Fruit fly (Drosophila melanogaster) whole organism, embryonic: ENCODE measurements around the gene spirit.

Experiments used
- Aef1 ChIP-seq: fragments of 200-800 bp; sonication (Bioruptor generic); IDR thresholded peaks from 3 replicates; pipeline ENCODE4 v1.3.6; 2022; ENCODE audit warnings: missing biosample characterization, missing genetic modification characterization
- CG10209 ChIP-seq: fragments of 200-800 bp; sonication (Bioruptor generic); optimal IDR thresholded peaks from 3 replicates; lab custom pipeline; 2017; ENCODE audit warnings: missing biosample characterization, mild to moderate bottlenecking, missing genetic modification characterization, missing genetic modification reagents
- CG10321 ChIP-seq: fragments of 200-800 bp; sonication (Bioruptor generic); IDR thresholded peaks from 2 replicates; pipeline ENCODE4 v1.3.6; 2022; ENCODE audit warnings: missing biosample characterization, missing genetic modification characterization
- CG14441 ChIP-seq: fragments of 200-800 bp; sonication (Bioruptor generic); IDR thresholded peaks from 2 replicates; pipeline ENCODE4 v1.3.6; 2022; ENCODE audit warnings: missing biosample characterization, missing genetic modification characterization
- CG1602 ChIP-seq: fragments of 200-800 bp; sonication (Bioruptor generic); optimal IDR thresholded peaks from 3 replicates; lab custom pipeline; 2016; ENCODE audit warnings: missing biosample characterization, missing genetic modification characterization
- CG17328 ChIP-seq: fragments of 200-800 bp; sonication (Bioruptor generic); IDR thresholded peaks from 2 replicates; pipeline ENCODE4 v1.3.6; 2022; ENCODE audit warnings: missing biosample characterization, missing genetic modification characterization
- CG17359 ChIP-seq: fragments of 200-800 bp; sonication (Bioruptor generic); optimal IDR thresholded peaks from 3 replicates; lab custom pipeline; 2018; ENCODE audit warnings: missing biosample characterization, mild to moderate bottlenecking, missing genetic modification characterization, moderate library complexity
- CG18262 ChIP-seq: fragments of 200-800 bp; optimal IDR thresholded peaks from 3 replicates; lab custom pipeline; 2019; ENCODE audit warnings: missing biosample characterization, mild to moderate bottlenecking, missing genetic modification characterization, moderate library complexity
- CG2712 ChIP-seq: fragments of 200-800 bp; optimal IDR thresholded peaks from 3 replicates; lab custom pipeline; 2019; ENCODE audit warnings: missing biosample characterization, mild to moderate bottlenecking, missing genetic modification characterization, moderate library complexity
- CG2875 ChIP-seq: fragments of 200-800 bp; sonication (Bioruptor generic); optimal IDR thresholded peaks from 2 replicates; lab custom pipeline; 2017; ENCODE audit warnings: missing biosample characterization, mild to moderate bottlenecking, missing genetic modification characterization, missing genetic modification reagents
- CG2889 ChIP-seq: fragments of 200-800 bp; sonication (Bioruptor generic); IDR thresholded peaks from 3 replicates; pipeline ENCODE4 v1.3.6; 2022; ENCODE audit warnings: missing biosample characterization, missing genetic modification characterization
- CG6813 ChIP-seq: fragments of 200-800 bp; sonication (Bioruptor generic); optimal IDR thresholded peaks from 2 replicates; lab custom pipeline; 2017; ENCODE audit warnings: missing biosample characterization, missing genetic modification characterization, mild to moderate bottlenecking, moderate library complexity, missing genetic modification reagents
- CG7357 ChIP-seq: fragments of 200-800 bp; sonication (Bioruptor generic); IDR thresholded peaks from 3 replicates; pipeline ENCODE4 v1.3.6; 2022; ENCODE audit warnings: missing biosample characterization, missing genetic modification characterization
- CG7786 ChIP-seq: fragments of 200-800 bp; sonication (Bioruptor generic); optimal IDR thresholded peaks from 2 replicates; lab custom pipeline; 2016; ENCODE audit warnings: missing biosample characterization, missing genetic modification characterization
- CG7839 ChIP-seq: fragments of 200-800 bp; sonication (Bioruptor generic); optimal IDR thresholded peaks from 3 replicates; lab custom pipeline; 2018; ENCODE audit warnings: missing biosample characterization, mild to moderate bottlenecking, missing genetic modification characterization, moderate library complexity
- CG9797 ChIP-seq: fragments of 200-800 bp; sonication (Bioruptor generic); optimal IDR thresholded peaks from 3 replicates; lab custom pipeline; 2018; ENCODE audit warnings: missing biosample characterization, mild to moderate bottlenecking, missing genetic modification characterization
- Ets65A ChIP-seq: fragments of 200-800 bp; sonication (Bioruptor generic); peaks from one replicate; lab custom pipeline; 2016; ENCODE audit warnings: missing biosample characterization, missing genetic modification characterization
- Hsf ChIP-seq: fragments of 200-800 bp; sonication (Bioruptor generic); optimal IDR thresholded peaks from 3 replicates; lab custom pipeline; 2016; ENCODE audit warnings: missing biosample characterization, missing genetic modification characterization
- Mad ChIP-seq: fragments of 200-800 bp; sonication (Bioruptor generic); optimal IDR thresholded peaks from 2 replicates; lab custom pipeline; 2016; ENCODE audit warnings: missing biosample characterization, missing genetic modification characterization
- Med ChIP-seq: fragments of 200-800 bp; sonication (Bioruptor generic); peaks from one replicate; lab custom pipeline; 2016; ENCODE audit warnings: missing biosample characterization, missing genetic modification characterization, mild to moderate bottlenecking, inconsistent platforms, moderate library complexity
- Nf-YA ChIP-seq: fragments of 200-800 bp; sonication (Bioruptor generic); IDR thresholded peaks from 2 replicates; pipeline ENCODE4 v1.3.6; 2022; ENCODE audit warnings: missing biosample characterization, missing genetic modification characterization
- Oli ChIP-seq: fragments of 200-800 bp; sonication (Bioruptor generic); optimal IDR thresholded peaks from 2 replicates; lab custom pipeline; 2018; ENCODE audit warnings: missing biosample characterization, mild to moderate bottlenecking, missing genetic modification characterization, moderate library complexity
- Optix ChIP-seq: fragments of 200-800 bp; sonication (Bioruptor generic); IDR thresholded peaks from 3 replicates; pipeline ENCODE4 v1.3.6; 2022; ENCODE audit warnings: missing biosample characterization, missing genetic modification characterization
- PHDP ChIP-seq: fragments of 200-800 bp; sonication (Bioruptor generic); optimal IDR thresholded peaks from 3 replicates; lab custom pipeline; 2018; ENCODE audit warnings: missing biosample characterization, mild to moderate bottlenecking, missing genetic modification characterization, moderate library complexity
- Rx ChIP-seq: fragments of 200-800 bp; sonication (Bioruptor generic); IDR thresholded peaks from 2 replicates; pipeline ENCODE4 v1.3.6; 2022; ENCODE audit warnings: missing biosample characterization, missing genetic modification characterization
- Ssrp ChIP-seq: fragments of 200-800 bp; sonication (Bioruptor generic); optimal IDR thresholded peaks from 2 replicates; lab custom pipeline; 2018; ENCODE audit warnings: missing biosample characterization, mild to moderate bottlenecking, missing genetic modification characterization, moderate library complexity
- Xbp1 ChIP-seq: fragments of 200-800 bp; sonication (Bioruptor generic); optimal IDR thresholded peaks from 3 replicates; lab custom pipeline; 2016; ENCODE audit warnings: missing biosample characterization, mild to moderate bottlenecking, missing genetic modification characterization
- Xrp1 ChIP-seq: fragments of 200-800 bp; sonication (Bioruptor generic); IDR thresholded peaks from 2 replicates; pipeline ENCODE4 v1.3.6; 2022; ENCODE audit warnings: missing biosample characterization, missing genetic modification characterization
- ara ChIP-seq: fragments of 200-800 bp; sonication (Bioruptor generic); IDR thresholded peaks from 2 replicates; pipeline ENCODE4 v1.3.6; 2022; ENCODE audit warnings: missing biosample characterization, missing genetic modification characterization
- ase ChIP-seq: fragments of 200-800 bp; sonication (Bioruptor generic); IDR thresholded peaks from 3 replicates; pipeline ENCODE4 v1.3.6; 2022; ENCODE audit warnings: missing biosample characterization, missing genetic modification characterization
- cwo ChIP-seq: fragments of 200-800 bp; sonication (Bioruptor generic); optimal IDR thresholded peaks from 3 replicates; lab custom pipeline; 2017; ENCODE audit warnings: missing biosample characterization, missing genetic modification characterization, mild to moderate bottlenecking, moderate library complexity, missing genetic modification reagents
- eve ChIP-seq, 2 experiments: fragments of >200 bp; optimal IDR thresholded peaks; 2 replicates each; lab custom pipeline; 2017; ENCODE audit warnings: missing biosample characterization in 2 of 2, missing genetic modification characterization in 2 of 2
- fd102C ChIP-seq: fragments of 200-800 bp; sonication (Bioruptor generic); optimal IDR thresholded peaks from 2 replicates; lab custom pipeline; 2018; ENCODE audit warnings: missing biosample characterization, mild to moderate bottlenecking, missing genetic modification characterization, moderate library complexity
- fd96Cb ChIP-seq: fragments of 200-800 bp; sonication (Bioruptor generic); optimal IDR thresholded peaks from 2 replicates; lab custom pipeline; 2018; ENCODE audit warnings: missing biosample characterization, mild to moderate bottlenecking, missing genetic modification characterization, moderate library complexity
- grau ChIP-seq: fragments of 200-800 bp; optimal IDR thresholded peaks from 3 replicates; lab custom pipeline; 2019; ENCODE audit warnings: missing biosample characterization, mild to moderate bottlenecking, missing genetic modification characterization, moderate library complexity
- hbn ChIP-seq: fragments of 200-800 bp; sonication (Bioruptor generic); IDR thresholded peaks from 2 replicates; pipeline ENCODE4 v1.3.6; 2022; ENCODE audit warnings: missing biosample characterization, missing genetic modification characterization; ENCODE audit not compliant: partially characterized antibody
- ind ChIP-seq: fragments of 200-800 bp; sonication (Bioruptor generic); optimal IDR thresholded peaks from 3 replicates; lab custom pipeline; 2016; ENCODE audit warnings: missing biosample characterization, missing genetic modification characterization
- ken ChIP-seq: fragments of 200-800 bp; sonication (Bioruptor generic); IDR thresholded peaks from 3 replicates; pipeline ENCODE4 v1.3.6; 2022; ENCODE audit warnings: missing biosample characterization, missing genetic modification characterization
- klu ChIP-seq: fragments of 200-800 bp; sonication (Bioruptor generic); IDR thresholded peaks from 2 replicates; pipeline ENCODE4 v1.3.6; 2022; ENCODE audit warnings: missing biosample characterization, missing genetic modification characterization
- knrl ChIP-seq: fragments of 200-800 bp; sonication (Bioruptor generic); IDR thresholded peaks from 3 replicates; pipeline ENCODE4 v1.3.6; 2022; ENCODE audit warnings: missing biosample characterization, missing genetic modification characterization; ENCODE audit not compliant: partially characterized antibody
- mam ChIP-seq: fragments of 200-800 bp; sonication (Bioruptor generic); optimal IDR thresholded peaks from 3 replicates; lab custom pipeline; 2016; ENCODE audit warnings: missing biosample characterization, missing genetic modification characterization
- phol ChIP-seq: fragments of 200-800 bp; sonication (Bioruptor generic); optimal IDR thresholded peaks from 3 replicates; lab custom pipeline; 2018; ENCODE audit warnings: missing biosample characterization, mild to moderate bottlenecking, missing genetic modification characterization, moderate library complexity
- sc ChIP-seq, 3 experiments: fragments of >200 bp in 2 of 3; fragments of 200-800 bp in 1 of 3; sonication (Bioruptor generic) in 1 of 3; optimal IDR thresholded peaks; 2 replicates in 2 of 3; 3 replicates in 1 of 3; lab custom pipeline; 2017; ENCODE audit warnings: mild to moderate bottlenecking in 1 of 3, missing biosample characterization in 1 of 3, missing genetic modification characterization in 1 of 3, missing genetic modification reagents in 1 of 3
- sens ChIP-seq: fragments of 200-800 bp; sonication (Bioruptor generic); peaks from one replicate; lab custom pipeline; 2016; ENCODE audit warnings: missing biosample characterization, missing genetic modification characterization
- sisA ChIP-seq: fragments of 200-800 bp; sonication (Bioruptor generic); IDR thresholded peaks from 2 replicates; pipeline ENCODE4 v1.3.6; 2022; ENCODE audit warnings: missing biosample characterization, missing genetic modification characterization
- so ChIP-seq: fragments of 200-800 bp; sonication (Bioruptor generic); IDR thresholded peaks from 3 replicates; pipeline ENCODE4 v1.3.6; 2022; ENCODE audit warnings: missing biosample characterization, missing genetic modification characterization
- tgo ChIP-seq: fragments of 200-800 bp; sonication (Bioruptor generic); IDR thresholded peaks from 3 replicates; pipeline ENCODE4 v1.3.6; 2022; ENCODE audit warnings: missing biosample characterization, missing genetic modification characterization
- tll ChIP-seq, 2 experiments: fragments of 200-800 bp in 1 of 2; fragments of >200 bp in 1 of 2; sonication (Bioruptor generic) in 1 of 2; optimal IDR thresholded peaks; 2 replicates each; lab custom pipeline; 2017 to 2019; ENCODE audit warnings: missing biosample characterization in 2 of 2, missing genetic modification characterization in 2 of 2, mild to moderate bottlenecking in 1 of 2, moderate library complexity in 1 of 2
- toy ChIP-seq: fragments of 200-800 bp; sonication (Bioruptor generic); IDR thresholded peaks from 2 replicates; pipeline ENCODE4 v1.3.6; 2022; ENCODE audit warnings: missing biosample characterization, missing genetic modification characterization
- vvl ChIP-seq: fragments of 200-800 bp; sonication (Bioruptor generic); IDR thresholded peaks from 2 replicates; pipeline ENCODE4 v1.3.6; 2022; ENCODE audit warnings: missing biosample characterization, missing genetic modification characterization

Gene spirit

dm6 chrX:8542728-8543127 lies 30.7 kb downstream of the spirit start (continued):
- TF ChIP-seq cwo (GFP tag; lab: Kevin White, UChicago) (peak; percentile 14), Xrp1 (GFP tag; lab: Robert Waterston, UW) (peak; percentile 50; the same call in 1 of the 2 replicates), phol (tag; lab: Kevin White, UChicago) (peak; percentile 28), vvl (GFP tag; lab: Robert Waterston, UW) (peak; percentile 24; the same call in 1 of the 2 replicates), tll (GFP tag; optimal IDR thresholded peaks at IDR 0.05; lab: Kevin White, UChicago) (no peak), ken (GFP tag; lab: Robert Waterston, UW) (0 out of 3 replicates have a peak, but pooled peaks have one; percentile 25), knrl (GFP tag; lab: Robert Waterston, UW) (no peak), CG6813 (peak; percentile 29), CG10321 (GFP tag; lab: Robert Waterston, UW) (no peak), CG2889 (GFP tag; lab: Robert Waterston, UW) (0 out of 3 replicates have a peak, but pooled peaks have one; percentile 42), klu (no peak), CG9797 (GFP tag; lab: Kevin White, UChicago) (no peak), Ssrp (tag; lab: Kevin White, UChicago) (peak; percentile 15), CG17359 (tag; lab: Kevin White, UChicago) (peak; percentile 46), Rx (GFP tag; lab: Robert Waterston, UW) (peak; percentile 32; the same call in 1 of the 2 replicates), Xbp1 (peak; percentile 41), Med (GFP tag; lab: Kevin White, UChicago) (peak; percentile 69), sc (optimal IDR thresholded peaks at IDR 0.05; lab: Kevin White, UChicago) (no peak), sc (GFP tag; optimal IDR thresholded peaks at IDR 0.05; lab: Kevin White, UChicago) (no peak), CG7839 (no peak), Nf-YA (GFP tag; lab: Robert Waterston, UW) (0 out of 2 replicates have a peak, but pooled peaks have one; percentile 25), sens (GFP tag; lab: Kevin White, UChicago) (peak; percentile 59), fd102C (GFP tag; lab: Kevin White, UChicago) (no peak), Mad (GFP tag; lab: Kevin White, UChicago) (no peak), CG7786 (peak; percentile 14), sisA (GFP tag; lab: Robert Waterston, UW) (peak; percentile 60), ara (GFP tag; lab: Robert Waterston, UW) (peak; percentile 44; the same call in 1 of the 2 replicates), grau (tag; lab: Kevin White, UChicago) (no peak), eve (GFP tag; optimal IDR thresholded peaks at IDR 0.05; lab: Kevin White, UChicago) (no peak), hbn (GFP tag; lab: Robert Waterston, UW) (no peak), Optix (0 out of 3 replicates have a peak, but pooled peaks have one; percentile 29), toy (no peak), Aef1 (peak; percentile 17; the same call in 1 of the 3 replicates), CG17328 (GFP tag; lab: Robert Waterston, UW) (0 out of 2 replicates have a peak, but pooled peaks have one; percentile 35), CG18262 (tag; lab: Kevin White, UChicago) (peak; percentile 12), CG7357 (GFP tag; lab: Robert Waterston, UW) (peak; percentile 58; the same call in 1 of the 3 replicates), ase (GFP tag; lab: Robert Waterston, UW) (0 out of 3 replicates have a peak, but pooled peaks have one; percentile 42), mam (peak; percentile 40), ind (GFP tag; lab: Kevin White, UChicago) (peak; percentile 29), CG10209 (GFP tag; lab: Kevin White, UChicago) (peak; percentile 8), tgo (GFP tag; lab: Robert Waterston, UW) (peak; percentile 22; the same call in 1 of the 3 replicates), CG1602 (GFP tag; lab: Kevin White, UChicago) (peak; percentile 3), CG2712 (tag; lab: Kevin White, UChicago) (peak; percentile 46), fd96Cb (tag; lab: Kevin White, UChicago) (peak; percentile 18), so (GFP tag; lab: Robert Waterston, UW) (peak; percentile 35; the same call in 1 of the 3 replicates), CG14441 (GFP tag; lab: Robert Waterston, UW) (peak; percentile 44; the same call in 1 of the 2 replicates), Ets65A (GFP tag; lab: Kevin White, UChicago) (peak; percentile 88), Hsf (GFP tag; lab: Kevin White, UChicago) (peak; percentile 13), CG2875 (no peak), PHDP (peak; percentile 33), Oli (tag; lab: Kevin White, UChicago) (peak; percentile 53)
